Worm (Caenorhabditis elegans) whole organism, late embryonic: ENCODE results near the gene ttbk-7.

Source experiments
- C08G9.2 ChIP-seq: sonication (generic microtip); optimal IDR thresholded peaks from 2 replicates; lab custom pipeline; 2016; ENCODE audit warnings: mild to moderate bottlenecking, missing genetic modification characterization, moderate library complexity, missing compliant biosample characterization
- C38D4.7 ChIP-seq: fragments of 200-800 bp; sonication (Bioruptor generic); optimal IDR thresholded peaks from 2 replicates; lab custom pipeline; 2018; ENCODE audit warnings: mild to moderate bottlenecking, missing genetic modification characterization, moderate library complexity, missing compliant biosample characterization
- K09A11.1 ChIP-seq: sonication (generic microtip); optimal IDR thresholded peaks from 2 replicates; lab custom pipeline; 2017; ENCODE audit warnings: antibody characterized with exemption, mild to moderate bottlenecking, missing genetic modification characterization, missing compliant biosample characterization; ENCODE audit not compliant: insufficient read depth
- T23F11.4 ChIP-seq: fragments of 200-800 bp; sonication (Bioruptor generic); optimal IDR thresholded peaks from 2 replicates; lab custom pipeline; 2018; ENCODE audit warnings: mild to moderate bottlenecking, missing genetic modification characterization, missing compliant biosample characterization
- ahr-1 ChIP-seq: sonication (generic microtip); optimal IDR thresholded peaks from 2 replicates; lab custom pipeline; 2016; ENCODE audit warnings: missing genetic modification characterization, missing compliant biosample characterization
- ceh-19 ChIP-seq: fragments of 200-800 bp; sonication (Bioruptor generic); optimal IDR thresholded peaks from 2 replicates; lab custom pipeline; 2018; ENCODE audit warnings: mild to moderate bottlenecking, missing genetic modification characterization, missing compliant biosample characterization
- ceh-2 ChIP-seq: sonication (generic microtip); optimal IDR thresholded peaks from 2 replicates; lab custom pipeline; 2016; ENCODE audit warnings: missing genotype, missing genetic modification characterization, missing compliant biosample characterization
- ceh-24 ChIP-seq: sonication (generic microtip); optimal IDR thresholded peaks from 2 replicates; lab custom pipeline; 2016; ENCODE audit warnings: mild to moderate bottlenecking, missing genetic modification characterization, missing compliant biosample characterization
- ceh-30 ChIP-seq: fragments of 150-350 bp; optimal IDR thresholded peaks from 2 replicates; lab custom pipeline; 2014; ENCODE audit warnings: missing biosample characterization, missing genetic modification characterization
- ceh-31 ChIP-seq: sonication (generic microtip); optimal IDR thresholded peaks from 2 replicates; lab custom pipeline; 2016; ENCODE audit warnings: missing genetic modification characterization, missing compliant biosample characterization
- ceh-34 ChIP-seq: sonication (generic microtip); optimal IDR thresholded peaks from 2 replicates; lab custom pipeline; 2016; ENCODE audit warnings: mild to moderate bottlenecking, missing genetic modification characterization, missing compliant biosample characterization
- ceh-45 ChIP-seq: fragments of 200-800 bp; sonication (Bioruptor generic); IDR thresholded peaks from 2 replicates; pipeline ENCODE4 v1.3.6; 2022; ENCODE audit warnings: missing genetic modification reagents, missing genetic modification characterization, missing compliant biosample characterization
- ceh-48 ChIP-seq: sonication (generic microtip); optimal IDR thresholded peaks from 2 replicates; lab custom pipeline; 2016; ENCODE audit warnings: missing genetic modification characterization, inconsistent platforms, missing compliant biosample characterization
- ceh-9 ChIP-seq: sonication (generic microtip); optimal IDR thresholded peaks from 2 replicates; lab custom pipeline; 2016; ENCODE audit warnings: mild to moderate bottlenecking, missing genetic modification characterization, inconsistent platforms, missing compliant biosample characterization
- elt-2 ChIP-seq: sonication (generic microtip); optimal IDR thresholded peaks from 2 replicates; lab custom pipeline; 2016; ENCODE audit warnings: missing genetic modification reagents, missing genetic modification characterization, missing compliant biosample characterization
- elt-4 ChIP-seq: sonication (generic microtip); optimal IDR thresholded peaks from 2 replicates; lab custom pipeline; 2016; ENCODE audit warnings: missing genetic modification characterization, missing compliant biosample characterization
- eyg-1 ChIP-seq: sonication (generic microtip); optimal IDR thresholded peaks from 2 replicates; lab custom pipeline; 2016; ENCODE audit warnings: missing genotype, missing genetic modification characterization, missing compliant biosample characterization
- fax-1 ChIP-seq: sonication (generic microtip); optimal IDR thresholded peaks from 2 replicates; lab custom pipeline; 2016; ENCODE audit warnings: missing genotype, missing genetic modification characterization, missing compliant biosample characterization
- fkh-10 ChIP-seq: fragments of 150-350 bp; optimal IDR thresholded peaks from 2 replicates; lab custom pipeline; 2014; ENCODE audit warnings: missing biosample characterization, missing genetic modification reagents, missing genetic modification characterization
- gmeb-2 ChIP-seq: sonication (generic microtip); optimal IDR thresholded peaks from 2 replicates; lab custom pipeline; 2016; ENCODE audit warnings: missing genetic modification characterization, inconsistent platforms, missing compliant biosample characterization
- hlh-15 ChIP-seq: sonication (generic microtip); optimal IDR thresholded peaks from 2 replicates; lab custom pipeline; 2016; ENCODE audit warnings: missing genetic modification characterization, missing compliant biosample characterization
- hlh-30 ChIP-seq: sonication (generic microtip); optimal IDR thresholded peaks from 2 replicates; lab custom pipeline; 2017; ENCODE audit warnings: antibody characterized with exemption, missing genetic modification characterization, missing compliant biosample characterization; ENCODE audit not compliant: insufficient read depth
- hlh-6 ChIP-seq: sonication (generic microtip); optimal IDR thresholded peaks from 2 replicates; lab custom pipeline; 2016; ENCODE audit warnings: missing genotype, missing genetic modification characterization, missing compliant biosample characterization
- hlh-8 ChIP-seq: sonication (generic microtip); optimal IDR thresholded peaks from 2 replicates; lab custom pipeline; 2016; ENCODE audit warnings: missing genotype, missing genetic modification characterization, missing compliant biosample characterization
- lim-6 ChIP-seq: sonication (generic microtip); optimal IDR thresholded peaks from 2 replicates; lab custom pipeline; 2016; ENCODE audit warnings: missing genetic modification characterization, missing compliant biosample characterization
- lin-11 ChIP-seq: fragments of 200-800 bp; sonication (Bioruptor generic); optimal IDR thresholded peaks from 2 replicates; lab custom pipeline; 2018; ENCODE audit warnings: mild to moderate bottlenecking, missing genetic modification characterization, missing compliant biosample characterization
- nhr-232 ChIP-seq: sonication (generic microtip); optimal IDR thresholded peaks from 2 replicates; lab custom pipeline; 2016; ENCODE audit warnings: missing genetic modification characterization, missing compliant biosample characterization
- odd-2 ChIP-seq: sonication (generic microtip); optimal IDR thresholded peaks from 2 replicates; lab custom pipeline; 2017; ENCODE audit warnings: antibody characterized with exemption, mild to moderate bottlenecking, missing genetic modification characterization, missing compliant biosample characterization
- pat-9 ChIP-seq: fragments of 200-800 bp; sonication (Bioruptor generic); optimal IDR thresholded peaks from 2 replicates; lab custom pipeline; 2018; ENCODE audit warnings: mild to moderate bottlenecking, missing genetic modification characterization, moderate library complexity, missing compliant biosample characterization
- pax-1 ChIP-seq: fragments of 150-350 bp; optimal IDR thresholded peaks from 2 replicates; lab custom pipeline; 2014; ENCODE audit warnings: missing biosample characterization, missing genetic modification characterization
- pha-4 ChIP-seq: fragments of 150-350 bp; optimal IDR thresholded peaks from 2 replicates; lab custom pipeline; 2018; ENCODE audit warnings: missing biosample characterization, missing genetic modification reagents, missing genetic modification characterization
- rnt-1 ChIP-seq: sonication (generic microtip); optimal IDR thresholded peaks from 2 replicates; lab custom pipeline; 2016; ENCODE audit warnings: missing genetic modification characterization, missing compliant biosample characterization
- sox-2 ChIP-seq: fragments of 200-800 bp; sonication (Bioruptor generic); IDR thresholded peaks from 2 replicates; pipeline ENCODE4 v1.3.6; 2022; ENCODE audit warnings: missing genetic modification reagents, missing genetic modification characterization, missing compliant biosample characterization
- tbx-2 ChIP-seq: sonication (generic microtip); optimal IDR thresholded peaks from 2 replicates; lab custom pipeline; 2016; ENCODE audit warnings: missing genetic modification characterization, missing compliant biosample characterization
- tbx-7 ChIP-seq: sonication (generic microtip); optimal IDR thresholded peaks from 2 replicates; lab custom pipeline; 2016; ENCODE audit warnings: missing genotype, missing genetic modification characterization, missing compliant biosample characterization
- unc-3 ChIP-seq, 2 experiments: fragments of 200-800 bp in 1 of 2; sonication (Bioruptor generic) in 1 of 2; sonication (generic microtip) in 1 of 2; conservative IDR thresholded peaks in 1 of 2; optimal IDR thresholded peaks in 1 of 2; 2 replicates each; pipeline versions ENCODE4 v1.3.6 to Lab custom; 2016 to 2022; ENCODE audit warnings: missing compliant biosample characterization in 2 of 2, missing genetic modification characterization in 2 of 2, missing genetic modification reagents in 1 of 2
- unc-86 ChIP-seq: sonication (generic microtip); optimal IDR thresholded peaks from 2 replicates; lab custom pipeline; 2016; ENCODE audit warnings: missing genetic modification characterization, missing compliant biosample characterization
- zip-5 ChIP-seq: sonication (generic microtip); optimal IDR thresholded peaks from 2 replicates; lab custom pipeline; 2016; ENCODE audit warnings: missing genetic modification characterization, missing compliant biosample characterization

ttbk-7 gene

ce11 chrV:12882370-12882769, 13.3 kb downstream of the ttbk-7 start:
- TF ChIP-seq ceh-31 (tag; lab: Kevin White, UChicago) (no peak), hlh-30 (tag; lab: Kevin White, UChicago) (no peak), rnt-1 (no peak), hlh-8 (tag; lab: Kevin White, UChicago) (no peak), ceh-30 (no peak), sox-2 (no peak), tbx-7 (tag; lab: Kevin White, UChicago) (no peak), hlh-15 (tag; lab: Kevin White, UChicago) (no peak), gmeb-2 (tag; lab: Kevin White, UChicago) (no peak), T23F11.4 (GFP tag; lab: Kevin White, UChicago) (no peak), C38D4.7 (GFP tag; lab: Kevin White, UChicago) (no peak)

- TF ChIP-seq elt-4 (tag; lab: Kevin White, UChicago), result no peak
- no peak for TF ChIP-seq pha-4 (tag; lab: Kevin White, UChicago)
- TF ChIP-seq ceh-24 (tag; lab: Kevin White, UChicago), result no peak
- TF ChIP-seq ceh-9 (tag; lab: Kevin White, UChicago), result no peak
- no peak for TF ChIP-seq sox-2
- no peak for TF ChIP-seq ceh-45
- TF ChIP-seq ceh-34 (tag; lab: Kevin White, UChicago), result no peak
- TF ChIP-seq zip-5 (tag; lab: Kevin White, UChicago), result no peak
- TF ChIP-seq pax-1 (tag; lab: Kevin White, UChicago), result no peak
- no peak for TF ChIP-seq C08G9.2 (tag; lab: Kevin White, UChicago)
- no peak for TF ChIP-seq hlh-15 (tag; lab: Kevin White, UChicago)
- no peak for TF ChIP-seq fkh-10
- TF ChIP-seq fax-1 (tag; lab: Kevin White, UChicago), result no peak
- no peak for TF ChIP-seq pat-9 (tag; lab: Kevin White, UChicago)
- no peak for TF ChIP-seq ahr-1 (tag; lab: Kevin White, UChicago)
- no peak for TF ChIP-seq lim-6 (tag; lab: Kevin White, UChicago)
- TF ChIP-seq ceh-48, result no peak
- no peak for TF ChIP-seq eyg-1
Observed at ce11 chrV:12881396-12881795, 14.3 kb downstream of the ttbk-7 start.

ce11 chrV:12879349-12879748, 16.3 kb downstream of the ttbk-7 start:
- TF ChIP-seq nhr-232, result no peak
- TF ChIP-seq K09A11.1, result no peak
- TF ChIP-seq hlh-6, result no peak
- TF ChIP-seq hlh-8 (tag; lab: Kevin White, UChicago), result no peak
- no peak for TF ChIP-seq odd-2 (tag; lab: Kevin White, UChicago)
- no peak for TF ChIP-seq elt-2 (tag; lab: Kevin White, UChicago)
- no peak for TF ChIP-seq ceh-2
- TF ChIP-seq unc-3 (GFP tag; conservative IDR thresholded peaks at IDR 0.05; lab: Robert Waterston, UW), result no peak
- TF ChIP-seq unc-3 (tag; optimal IDR thresholded peaks at IDR 0.05; lab: Kevin White, UChicago), result no peak
- TF ChIP-seq tbx-2 (tag; lab: Kevin White, UChicago), result no peak
- no peak for TF ChIP-seq C08G9.2 (tag; lab: Kevin White, UChicago)
- no peak for TF ChIP-seq ceh-31 (tag; lab: Kevin White, UChicago)
- TF ChIP-seq unc-86 (tag; lab: Kevin White, UChicago), result no peak
- no peak for TF ChIP-seq hlh-30 (tag; lab: Kevin White, UChicago)
- TF ChIP-seq lin-11 (tag; lab: Kevin White, UChicago), result no peak
- no peak for TF ChIP-seq ceh-19 (GFP tag; lab: Kevin White, UChicago)
